Worm (Caenorhabditis elegans): ENCODE data around the gene Y39H10A.1.

- TF ChIP-seq nfya-2 (GFP tag; IDR thresholded peaks at IDR 0.05) (no peak), madf-3 (GFP tag; IDR thresholded peaks at IDR 0.05) (no peak), xnd-1 (tag; optimal IDR thresholded peaks at IDR 0.05) (no peak), ama-1 (optimal IDR thresholded peaks at IDR 0.05) (no peak), ama-1 (GFP tag; optimal IDR thresholded peaks at IDR 0.05) (no peak), mes-4 (tag; optimal IDR thresholded peaks at IDR 0.05) (no peak), unc-62 (GFP tag; optimal IDR thresholded peaks at IDR 0.05) (peak; percentile 39), lag-1 (GFP tag; IDR thresholded peaks at IDR 0.05) (no peak), athp-1 (tag; optimal IDR thresholded peaks at IDR 0.05) (no peak), rec-8 (tag; optimal IDR thresholded peaks at IDR 0.05) (no peak), fkh-3 (tag; optimal IDR thresholded peaks at IDR 0.05) (no peak), lin-26 (GFP tag; IDR thresholded peaks at IDR 0.05) (no peak), hrde-1 (tag; optimal IDR thresholded peaks at IDR 0.05; ENCODE audit: borderline replicate concordance) (no peak), F52B5.7 (tag; optimal IDR thresholded peaks at IDR 0.05) (no peak), K12H6.12 (tag; optimal IDR thresholded peaks at IDR 0.05) (no peak)
These were observed 17.2 kb downstream of the Y39H10A.1 start, which contains the start of gene R08F11.1 for ce11 chrV:3784167-3784734.

All from whole organism, young adult.